Fruit fly (Drosophila melanogaster) whole organism, embryonic: Measurements from ENCODE around the gene CG2614.

ENCODE experiments used
- CG10274 ChIP-seq: fragments of 200-800 bp; sonication (Bioruptor generic); optimal IDR thresholded peaks from 3 replicates; lab custom pipeline; 2017; ENCODE audit warnings: missing biosample characterization, mild to moderate bottlenecking, missing genetic modification characterization
- CG10654 ChIP-seq: fragments of 200-800 bp; sonication (Bioruptor generic); optimal IDR thresholded peaks from 2 replicates; lab custom pipeline; 2016; ENCODE audit warnings: missing biosample characterization, missing genetic modification characterization
- CG11085 ChIP-seq: fragments of 200-800 bp; sonication (Bioruptor generic); IDR thresholded peaks from 2 replicates; pipeline ENCODE4 v1.3.6; 2022; ENCODE audit warnings: missing biosample characterization, missing genetic modification characterization
- CG12155 ChIP-seq: fragments of 200-800 bp; sonication (Bioruptor generic); optimal IDR thresholded peaks from 3 replicates; lab custom pipeline; 2016; ENCODE audit warnings: missing biosample characterization, missing genetic modification characterization
- CG13894 ChIP-seq: fragments of 200-800 bp; sonication (Bioruptor generic); optimal IDR thresholded peaks from 3 replicates; lab custom pipeline; 2018; ENCODE audit warnings: missing biosample characterization, mild to moderate bottlenecking, missing genetic modification characterization, moderate library complexity
- CG15514 ChIP-seq: fragments of 200-800 bp; sonication (Bioruptor generic); optimal IDR thresholded peaks from 3 replicates; lab custom pipeline; 2017; ENCODE audit warnings: missing biosample characterization, missing genetic modification characterization, mild to moderate bottlenecking, moderate library complexity, missing genetic modification reagents
- CG15696 ChIP-seq: fragments of 200-800 bp; sonication (Bioruptor generic); optimal IDR thresholded peaks from 2 replicates; lab custom pipeline; 2019; ENCODE audit warnings: missing biosample characterization, mild to moderate bottlenecking, missing genetic modification characterization, moderate library complexity
- CG16815 ChIP-seq: fragments of 200-800 bp; sonication (Bioruptor generic); optimal IDR thresholded peaks from 3 replicates; lab custom pipeline; 2017; ENCODE audit warnings: missing biosample characterization, mild to moderate bottlenecking, missing genetic modification characterization
- CG3163 ChIP-seq: fragments of 200-800 bp; sonication (Bioruptor generic); optimal IDR thresholded peaks from 3 replicates; lab custom pipeline; 2016; ENCODE audit warnings: missing biosample characterization, missing genetic modification characterization
- CG4360 ChIP-seq: fragments of 200-800 bp; sonication (Bioruptor generic); IDR thresholded peaks from 2 replicates; pipeline ENCODE4 v1.3.6; 2022; ENCODE audit warnings: missing biosample characterization, missing genetic modification characterization
- CG4424 ChIP-seq: fragments of 200-800 bp; sonication (Bioruptor generic); optimal IDR thresholded peaks from 3 replicates; lab custom pipeline; 2016; ENCODE audit warnings: missing biosample characterization, missing genetic modification characterization
- CG6689 ChIP-seq: fragments of 200-800 bp; sonication (Bioruptor generic); IDR thresholded peaks from 2 replicates; pipeline ENCODE4 v1.3.6; 2022; ENCODE audit warnings: missing biosample characterization, missing genetic modification characterization
- CG6791 ChIP-seq: fragments of 200-800 bp; sonication (Bioruptor generic); IDR thresholded peaks from 3 replicates; pipeline ENCODE4 v1.3.6; 2022; ENCODE audit warnings: missing biosample characterization, missing genetic modification characterization; ENCODE audit not compliant: partially characterized antibody
- CG6854 ChIP-seq: fragments of 200-800 bp; sonication (Bioruptor generic); optimal IDR thresholded peaks from 3 replicates; lab custom pipeline; 2017; ENCODE audit warnings: missing biosample characterization, mild to moderate bottlenecking, missing genetic modification characterization
- Drgx ChIP-seq: fragments of 200-800 bp; sonication (Bioruptor generic); IDR thresholded peaks from 2 replicates; pipeline ENCODE4 v1.3.6; 2022; ENCODE audit warnings: missing biosample characterization, missing genetic modification characterization
- Eip74EF ChIP-seq, 2 experiments: fragments of 200-800 bp in 1 of 2; fragments of >200 bp in 1 of 2; sonication (Bioruptor generic) in 1 of 2; optimal IDR thresholded peaks; 2 replicates each; lab custom pipeline; 2017 to 2019; ENCODE audit warnings: missing biosample characterization in 2 of 2, missing genetic modification characterization in 2 of 2, mild to moderate bottlenecking in 1 of 2, moderate library complexity in 1 of 2
- H2.0 ChIP-seq: fragments of 200-800 bp; sonication (Bioruptor generic); IDR thresholded peaks from 2 replicates; pipeline ENCODE4 v1.3.6; 2022; ENCODE audit warnings: missing biosample characterization, missing genetic modification characterization
- Hey ChIP-seq: fragments of 200-800 bp; sonication (Bioruptor generic); optimal IDR thresholded peaks from 3 replicates; lab custom pipeline; 2018; ENCODE audit warnings: missing biosample characterization, mild to moderate bottlenecking, missing genetic modification characterization
- Mes4 ChIP-seq: fragments of 200-800 bp; sonication (Bioruptor generic); optimal IDR thresholded peaks from 2 replicates; lab custom pipeline; 2016; ENCODE audit warnings: missing biosample characterization, missing genetic modification characterization
- NC2α ChIP-seq: fragments of 200-800 bp; sonication (Bioruptor generic); optimal IDR thresholded peaks from 2 replicates; lab custom pipeline; 2016; ENCODE audit warnings: missing biosample characterization, missing genetic modification characterization
- NC2β ChIP-seq: fragments of 200-800 bp; sonication (Bioruptor generic); optimal IDR thresholded peaks from 2 replicates; lab custom pipeline; 2016; ENCODE audit warnings: missing biosample characterization, missing genetic modification characterization
- Optix ChIP-seq: fragments of 200-800 bp; sonication (Bioruptor generic); IDR thresholded peaks from 3 replicates; pipeline ENCODE4 v1.3.6; 2022; ENCODE audit warnings: missing biosample characterization, missing genetic modification characterization
- Pdp1 ChIP-seq, 2 experiments: fragments of 200-800 bp; sonication (Bioruptor generic); optimal IDR thresholded peaks; 3 replicates each; lab custom pipeline; 2016; ENCODE audit warnings: missing biosample characterization in 2 of 2, missing genetic modification characterization in 2 of 2, mild to moderate bottlenecking in 1 of 2, moderate library complexity in 1 of 2
- Rx ChIP-seq: fragments of 200-800 bp; sonication (Bioruptor generic); IDR thresholded peaks from 2 replicates; pipeline ENCODE4 v1.3.6; 2022; ENCODE audit warnings: missing biosample characterization, missing genetic modification characterization
- Side ChIP-seq: fragments of 200-800 bp; sonication (Bioruptor generic); optimal IDR thresholded peaks from 2 replicates; lab custom pipeline; 2016; ENCODE audit warnings: missing biosample characterization, missing genetic modification characterization
- Six4 ChIP-seq: fragments of 200-800 bp; sonication (Bioruptor generic); optimal IDR thresholded peaks from 2 replicates; lab custom pipeline; 2016; ENCODE audit warnings: missing biosample characterization, missing genetic modification characterization
- Sox100B ChIP-seq: fragments of 200-800 bp; sonication (Bioruptor generic); optimal IDR thresholded peaks from 3 replicates; lab custom pipeline; 2018; ENCODE audit warnings: missing biosample characterization, mild to moderate bottlenecking, missing genetic modification characterization
- Ssrp ChIP-seq: fragments of 200-800 bp; sonication (Bioruptor generic); optimal IDR thresholded peaks from 2 replicates; lab custom pipeline; 2018; ENCODE audit warnings: missing biosample characterization, mild to moderate bottlenecking, missing genetic modification characterization, moderate library complexity
- Trl ChIP-seq, 3 experiments: fragments of >200 bp in 2 of 3; fragments of 200-800 bp in 1 of 3; sonication (Bioruptor generic) in 1 of 3; optimal IDR thresholded peaks; 2 replicates in 1 of 3; 3 replicates in 2 of 3; lab custom pipeline; 2016 to 2017; ENCODE audit warnings: missing biosample characterization in 1 of 3, missing genetic modification characterization in 1 of 3
- amos ChIP-seq: fragments of 200-800 bp; sonication (Bioruptor generic); IDR thresholded peaks from 2 replicates; pipeline ENCODE4 v1.3.6; 2022; ENCODE audit warnings: missing biosample characterization, missing genetic modification characterization; ENCODE audit not compliant: partially characterized antibody
- ap ChIP-seq: fragments of 200-800 bp; sonication (Bioruptor generic); IDR thresholded peaks from 2 replicates; pipeline ENCODE4 v1.3.6; 2022; ENCODE audit warnings: missing biosample characterization, missing genetic modification characterization
- bowl ChIP-seq: fragments of 200-800 bp; sonication (Bioruptor generic); IDR thresholded peaks from 2 replicates; pipeline ENCODE4 v1.3.6; 2022; ENCODE audit warnings: missing biosample characterization, missing genetic modification characterization
- btn ChIP-seq: fragments of 200-800 bp; sonication (Bioruptor generic); optimal IDR thresholded peaks from 2 replicates; lab custom pipeline; 2016; ENCODE audit warnings: missing biosample characterization, missing genetic modification characterization
- dm ChIP-seq: fragments of 200-800 bp; sonication (Bioruptor generic); optimal IDR thresholded peaks from 3 replicates; lab custom pipeline; 2016; ENCODE audit warnings: missing biosample characterization, missing genetic modification characterization
- dpn ChIP-seq, 2 experiments: fragments of 200-800 bp; sonication (Bioruptor generic); optimal IDR thresholded peaks; 3 replicates each; lab custom pipeline; 2016; ENCODE audit warnings: missing biosample characterization in 2 of 2, missing genetic modification characterization in 2 of 2
- emc ChIP-seq: fragments of 200-800 bp; sonication (Bioruptor generic); optimal IDR thresholded peaks from 2 replicates; lab custom pipeline; 2016; ENCODE audit warnings: missing biosample characterization, missing genetic modification characterization
- fd3F ChIP-seq: fragments of 200-800 bp; sonication (Bioruptor generic); optimal IDR thresholded peaks from 2 replicates; lab custom pipeline; 2018; ENCODE audit warnings: missing biosample characterization, mild to moderate bottlenecking, missing genetic modification characterization, moderate library complexity
- gcm ChIP-seq: fragments of 200-800 bp; sonication (Bioruptor generic); optimal IDR thresholded peaks from 2 replicates; lab custom pipeline; 2019; ENCODE audit warnings: missing biosample characterization, mild to moderate bottlenecking, missing genetic modification characterization, moderate library complexity
- gro ChIP-seq: fragments of 200-800 bp; sonication (Bioruptor generic); optimal IDR thresholded peaks from 2 replicates; lab custom pipeline; 2016; ENCODE audit warnings: missing biosample characterization, missing genetic modification characterization
- her ChIP-seq: fragments of 200-800 bp; sonication (Bioruptor generic); optimal IDR thresholded peaks from 2 replicates; lab custom pipeline; 2016; ENCODE audit warnings: missing biosample characterization, missing genetic modification characterization
- ken ChIP-seq: fragments of 200-800 bp; sonication (Bioruptor generic); IDR thresholded peaks from 3 replicates; pipeline ENCODE4 v1.3.6; 2022; ENCODE audit warnings: missing biosample characterization, missing genetic modification characterization
- knrl ChIP-seq: fragments of 200-800 bp; sonication (Bioruptor generic); IDR thresholded peaks from 3 replicates; pipeline ENCODE4 v1.3.6; 2022; ENCODE audit warnings: missing biosample characterization, missing genetic modification characterization; ENCODE audit not compliant: partially characterized antibody
- ro ChIP-seq: fragments of 200-800 bp; sonication (Bioruptor generic); IDR thresholded peaks from 2 replicates; pipeline ENCODE4 v1.3.6; 2022; ENCODE audit warnings: missing biosample characterization, missing genetic modification characterization
- salm ChIP-seq: fragments of 200-800 bp; sonication (Bioruptor generic); optimal IDR thresholded peaks from 2 replicates; lab custom pipeline; 2018; ENCODE audit warnings: missing biosample characterization, mild to moderate bottlenecking, missing genetic modification characterization
- shn ChIP-seq: fragments of 200-800 bp; sonication (Bioruptor generic); optimal IDR thresholded peaks from 3 replicates; lab custom pipeline; 2016; ENCODE audit warnings: missing biosample characterization, missing genetic modification characterization
- slp2 ChIP-seq: fragments of 200-800 bp; sonication (Bioruptor generic); optimal IDR thresholded peaks from 2 replicates; lab custom pipeline; 2016; ENCODE audit warnings: missing biosample characterization, missing genetic modification characterization
- sug ChIP-seq: fragments of 200-800 bp; optimal IDR thresholded peaks from 2 replicates; lab custom pipeline; 2019; ENCODE audit warnings: missing biosample characterization, mild to moderate bottlenecking, missing genetic modification characterization, moderate library complexity
- zen ChIP-seq: fragments of 200-800 bp; sonication (Bioruptor generic); optimal IDR thresholded peaks from 3 replicates; lab custom pipeline; 2018; ENCODE audit warnings: missing biosample characterization, mild to moderate bottlenecking, missing genetic modification characterization, moderate library complexity
- zen2 ChIP-seq: fragments of 200-800 bp; sonication (Bioruptor generic); IDR thresholded peaks from 3 replicates; pipeline ENCODE4 v1.3.6; 2022; ENCODE audit warnings: missing biosample characterization, missing genetic modification characterization; ENCODE audit not compliant: partially characterized antibody

Gene CG2614

DNA sequence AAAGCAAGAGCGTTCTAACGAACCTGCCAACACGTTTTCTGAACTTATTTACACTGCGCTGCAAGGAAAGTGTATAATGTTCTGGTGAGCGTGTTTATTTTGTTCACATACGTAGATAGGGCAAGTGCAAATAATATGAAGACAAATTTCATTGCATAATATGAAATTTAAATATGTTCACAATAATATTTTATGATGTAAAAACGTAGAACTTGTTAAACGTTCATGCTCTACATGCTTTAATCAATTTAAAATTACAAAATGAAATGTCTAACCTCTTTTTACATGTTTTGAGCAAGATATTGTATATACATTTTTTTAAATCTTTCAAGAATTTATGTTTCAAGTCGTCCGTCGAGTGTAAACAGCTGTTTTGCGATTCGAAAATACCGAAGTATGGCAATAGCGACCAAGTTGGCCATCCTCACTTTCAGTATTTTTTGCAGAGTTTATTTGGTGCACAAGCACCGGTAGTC, 10.8 kb upstream of the CG2614 start, which contains the start of the genes phr6-4 and CG2608 (continued):
- peak; percentile 85 for TF ChIP-seq NC2β (GFP tag; lab: Kevin White, UChicago)
- TF ChIP-seq CG6854 (GFP tag; lab: Kevin White, UChicago): peak; percentile 82
- TF ChIP-seq Eip74EF (GFP tag; optimal IDR thresholded peaks at IDR 0.05; lab: Kevin White, UChicago): peak in 1 of 2 experiments; percentile 91
- TF ChIP-seq CG4360: no peak
- TF ChIP-seq Sox100B (GFP tag; lab: Kevin White, UChicago): peak; percentile 94
- peak; percentile 94 for TF ChIP-seq Ssrp (tag; lab: Kevin White, UChicago)
- peak; percentile 72 for TF ChIP-seq CG10274 (GFP tag; lab: Kevin White, UChicago)
- peak; percentile 91 for TF ChIP-seq Drgx (GFP tag; lab: Robert Waterston, UW)
- TF ChIP-seq emc: peak; percentile 62
- peak; percentile 90 for TF ChIP-seq CG6689 (GFP tag; lab: Robert Waterston, UW)
- TF ChIP-seq CG4424 (GFP tag; lab: Kevin White, UChicago): peak; percentile 94
- peak; percentile 73 for TF ChIP-seq Side (GFP tag; lab: Kevin White, UChicago)
- peak; percentile 90 for TF ChIP-seq salm (tag; lab: Kevin White, UChicago)
- no peak for TF ChIP-seq CG6791 (GFP tag; lab: Robert Waterston, UW)
- TF ChIP-seq Six4 (GFP tag; lab: Kevin White, UChicago): peak; percentile 89
- TF ChIP-seq ap (GFP tag; lab: Robert Waterston, UW): peak; percentile 60; the same call in 1 of the 2 replicates
- peak; percentile 89 for TF ChIP-seq CG10654
- no peak for TF ChIP-seq Hey (tag; lab: Kevin White, UChicago)
- TF ChIP-seq CG12155 (GFP tag; lab: Kevin White, UChicago): peak; percentile 91
- peak; percentile 91 for TF ChIP-seq sug (tag; lab: Kevin White, UChicago)
- peak; percentile 90 for TF ChIP-seq gro
- peak; percentile 88 for TF ChIP-seq CG13894
- TF ChIP-seq CG3163 (GFP tag; lab: Kevin White, UChicago): peak; percentile 71
- TF ChIP-seq dpn (GFP tag; optimal IDR thresholded peaks at IDR 0.05; lab: Kevin White, UChicago): peak; percentile 86 to 95
- TF ChIP-seq CG11085 (GFP tag; lab: Robert Waterston, UW): peak; percentile 77
- TF ChIP-seq zen (tag; lab: Kevin White, UChicago): peak; percentile 80
- peak; percentile 73 for TF ChIP-seq H2.0 (GFP tag; lab: Robert Waterston, UW)
- TF ChIP-seq slp2 (GFP tag; lab: Kevin White, UChicago): peak; percentile 81
- peak; percentile 95 for TF ChIP-seq gcm (GFP tag; lab: Kevin White, UChicago)
- peak; percentile 85 for TF ChIP-seq dm (GFP tag; lab: Kevin White, UChicago)
- TF ChIP-seq Mes4 (GFP tag; lab: Kevin White, UChicago): peak; percentile 83
- TF ChIP-seq her (GFP tag; lab: Kevin White, UChicago): peak; percentile 65
- peak; percentile 80 for TF ChIP-seq ken
- no peak for TF ChIP-seq Trl (optimal IDR thresholded peaks at IDR 0.05; lab: Kevin White, UChicago)
- TF ChIP-seq Trl (GFP tag; optimal IDR thresholded peaks at IDR 0.05; lab: Kevin White, UChicago): peak; percentile 86
- TF ChIP-seq zen2 (GFP tag; lab: Robert Waterston, UW): no peak
- TF ChIP-seq bowl (GFP tag; lab: Robert Waterston, UW): peak; percentile 60; the same call in 1 of the 2 replicates
- peak; percentile 67 for TF ChIP-seq NC2α
- peak; percentile 87 for TF ChIP-seq CG15696 (tag; lab: Kevin White, UChicago)
- no peak for TF ChIP-seq amos (GFP tag; lab: Robert Waterston, UW)
- no peak for TF ChIP-seq knrl (GFP tag; lab: Robert Waterston, UW)
- TF ChIP-seq Rx (GFP tag; lab: Robert Waterston, UW): peak; percentile 58; the same call in 1 of the 2 replicates
- TF ChIP-seq shn: peak; percentile 82
- peak; percentile 60; the same call in 1 of the 3 replicates for TF ChIP-seq Optix (GFP tag; lab: Robert Waterston, UW)
- TF ChIP-seq CG16815 (GFP tag; lab: Kevin White, UChicago): peak; percentile 89
- 0 out of 2 replicates have a peak, but pooled peaks have one; percentile 21 for TF ChIP-seq ro (GFP tag; lab: Robert Waterston, UW)
- TF ChIP-seq CG15514 (GFP tag; lab: Kevin White, UChicago): peak; percentile 87
- peak; percentile 91 to 93 for TF ChIP-seq Pdp1 (GFP tag; optimal IDR thresholded peaks at IDR 0.05; lab: Kevin White, UChicago)
- TF ChIP-seq fd3F: peak; percentile 94
- TF ChIP-seq btn (GFP tag; lab: Kevin White, UChicago): peak; percentile 54
